Worm (Caenorhabditis elegans): ENCODE measurements around the gene VM106R.1.

ce11 chrII:10868670-10869246, 39.8 kb upstream of the VM106R.1 start, which contains the start of the genes gmps-1 and cap-2:
- TF ChIP-seq dao-5 (tag; optimal IDR thresholded peaks at IDR 0.05) (no peak), W03F9.2 (tag; optimal IDR thresholded peaks at IDR 0.05) (peak; percentile 95), him-1 (tag; optimal IDR thresholded peaks at IDR 0.05) (peak; percentile 95)
